Worm (Caenorhabditis elegans) whole organism, L1 larva: Measurements from ENCODE around the gene cul-4.

Source experiments
- C16A3.4 ChIP-seq: fragments of 150-350 bp; optimal IDR thresholded peaks from 2 replicates; lab custom pipeline; 2014; ENCODE audit warnings: missing biosample characterization, missing genetic modification characterization
- C34B4.2 ChIP-seq: sonication (generic microtip); optimal IDR thresholded peaks from 2 replicates; lab custom pipeline; 2017; ENCODE audit warnings: mild to moderate bottlenecking, missing genetic modification characterization, missing compliant biosample characterization
- aha-1 ChIP-seq: fragments of 150-350 bp; optimal IDR thresholded peaks from 2 replicates; lab custom pipeline; 2014; ENCODE audit warnings: missing biosample characterization, missing genetic modification characterization
- aly-2 ChIP-seq: fragments of 150-350 bp; optimal IDR thresholded peaks from 2 replicates; lab custom pipeline; 2014; ENCODE audit warnings: missing biosample characterization, missing genetic modification characterization
- ama-1 ChIP-seq: fragments of 150-350 bp; optimal IDR thresholded peaks from 2 replicates; lab custom pipeline; 2014
- ceh-88 ChIP-seq: fragments of 200-800 bp; sonication (Bioruptor generic); IDR thresholded peaks from 2 replicates; pipeline ENCODE4 v1.3.6; 2022; ENCODE audit warnings: missing genetic modification characterization, missing compliant biosample characterization
- ceh-90 ChIP-seq: sonication (generic microtip); optimal IDR thresholded peaks from 2 replicates; lab custom pipeline; 2016; ENCODE audit warnings: missing genetic modification characterization, missing compliant biosample characterization
- ces-1 ChIP-seq: fragments of 150-350 bp; optimal IDR thresholded peaks from 2 replicates; lab custom pipeline; 2014; ENCODE audit warnings: missing biosample characterization, missing genetic modification reagents, missing genetic modification characterization
- dpl-1 ChIP-seq, 3 experiments: fragments of 150-350 bp in 2 of 3; sonication (generic microtip) in 1 of 3; optimal IDR thresholded peaks; 2 replicates each; lab custom pipeline; 2014 to 2017; ENCODE audit warnings: missing biosample characterization in 3 of 3, missing genetic modification characterization in 3 of 3, missing genetic modification reagents in 3 of 3
- efl-1 ChIP-seq, 4 experiments: fragments of 150-350 bp; optimal IDR thresholded peaks in 3 of 4; peaks in 1 of 4; 1 replicate in 1 of 4; 2 replicates in 3 of 4; lab custom pipeline; 2014; ENCODE audit warnings: missing biosample characterization in 2 of 4, missing genetic modification characterization in 2 of 4, missing genetic modification reagents in 2 of 4
- efl-3 ChIP-seq: fragments of 200-800 bp; sonication (Bioruptor generic); optimal IDR thresholded peaks from 2 replicates; lab custom pipeline; 2018; ENCODE audit warnings: mild to moderate bottlenecking, missing genetic modification characterization, missing compliant biosample characterization
- egl-13 ChIP-seq: sonication (generic microtip); optimal IDR thresholded peaks from 2 replicates; lab custom pipeline; 2016; ENCODE audit warnings: missing genotype, missing genetic modification reagents, missing genetic modification characterization, missing compliant biosample characterization
- egl-27 ChIP-seq, 2 experiments: fragments of 150-350 bp in 1 of 2; sonication (generic microtip); optimal IDR thresholded peaks; 3 replicates each; lab custom pipeline; 2017 to 2018; ENCODE audit warnings: missing biosample characterization in 2 of 2, missing genetic modification characterization in 2 of 2, missing genetic modification reagents in 2 of 2
- ets-5 ChIP-seq: fragments of 200-800 bp; sonication (Bioruptor generic); IDR thresholded peaks from 2 replicates; pipeline ENCODE4 v1.3.6; 2022; ENCODE audit warnings: missing genetic modification characterization, missing compliant biosample characterization
- fkh-10 ChIP-seq: sonication (generic microtip); optimal IDR thresholded peaks from 2 replicates; lab custom pipeline; 2017; ENCODE audit warnings: missing biosample characterization, missing genetic modification reagents, missing genetic modification characterization
- fkh-4 ChIP-seq: sonication (generic microtip); optimal IDR thresholded peaks from 2 replicates; lab custom pipeline; 2016; ENCODE audit warnings: missing compliant biosample characterization, missing genetic modification characterization, borderline replicate concordance
- hlh-4 ChIP-seq: sonication (generic microtip); optimal IDR thresholded peaks from 2 replicates; lab custom pipeline; 2016; ENCODE audit warnings: mild to moderate bottlenecking, missing genetic modification characterization, missing compliant biosample characterization
- irx-1 ChIP-seq: sonication (generic microtip); optimal IDR thresholded peaks from 2 replicates; lab custom pipeline; 2016; ENCODE audit warnings: missing genetic modification characterization, missing compliant biosample characterization
- lin-14 ChIP-seq: fragments of 200-800 bp; sonication (Bioruptor generic); optimal IDR thresholded peaks from 2 replicates; lab custom pipeline; 2018; ENCODE audit warnings: mild to moderate bottlenecking, missing genetic modification characterization, moderate library complexity, missing compliant biosample characterization
- lin-35 ChIP-seq, 2 experiments: fragments of 150-350 bp; optimal IDR thresholded peaks; 2 replicates each; lab custom pipeline; 2014; ENCODE audit warnings: missing biosample characterization in 2 of 2, missing genetic modification characterization in 2 of 2, missing genetic modification reagents in 2 of 2
- lin-39 ChIP-seq: fragments of 150-350 bp; optimal IDR thresholded peaks from 2 replicates; lab custom pipeline; 2014; ENCODE audit warnings: missing biosample characterization, missing genetic modification reagents, missing genetic modification characterization
- lir-3 ChIP-seq: sonication (generic microtip); optimal IDR thresholded peaks from 2 replicates; lab custom pipeline; 2016; ENCODE audit warnings: mild to moderate bottlenecking, missing genetic modification characterization, moderate library complexity, missing compliant biosample characterization; ENCODE audit not compliant: poor library complexity
- lsy-2 ChIP-seq, 2 experiments: fragments of 150-350 bp; optimal IDR thresholded peaks; 2 replicates each; lab custom pipeline; 2014; ENCODE audit warnings: missing biosample characterization in 2 of 2, missing genetic modification characterization in 2 of 2
- mdl-1 ChIP-seq, 2 experiments: fragments of 150-350 bp; optimal IDR thresholded peaks; 2 replicates each; lab custom pipeline; 2014 to 2017; ENCODE audit warnings: missing biosample characterization in 2 of 2, missing genetic modification characterization in 2 of 2, inconsistent platforms in 1 of 2
- mep-1 ChIP-seq: fragments of 150-350 bp; optimal IDR thresholded peaks from 2 replicates; lab custom pipeline; 2014; ENCODE audit warnings: missing biosample characterization, missing genetic modification characterization
- nhr-11 ChIP-seq: fragments of 150-350 bp; optimal IDR thresholded peaks from 2 replicates; lab custom pipeline; 2014; ENCODE audit warnings: missing biosample characterization, missing genetic modification characterization
- nhr-12 ChIP-seq: sonication (generic microtip); optimal IDR thresholded peaks from 2 replicates; lab custom pipeline; 2017; ENCODE audit warnings: missing biosample characterization, missing genetic modification characterization
- nhr-19 ChIP-seq: fragments of 200-800 bp; sonication (Bioruptor generic); conservative IDR thresholded peaks from 2 replicates; pipeline ENCODE4 v1.3.6; 2022; ENCODE audit warnings: missing genetic modification characterization, missing compliant biosample characterization
- nhr-20 ChIP-seq: sonication (generic microtip); optimal IDR thresholded peaks from 2 replicates; lab custom pipeline; 2016; ENCODE audit warnings: mild to moderate bottlenecking, missing genetic modification characterization, missing compliant biosample characterization
- nhr-237 ChIP-seq: fragments of 150-350 bp; optimal IDR thresholded peaks from 2 replicates; lab custom pipeline; 2014; ENCODE audit warnings: missing biosample characterization, missing genetic modification characterization
- nhr-47 ChIP-seq: sonication (generic microtip); optimal IDR thresholded peaks from 2 replicates; lab custom pipeline; 2016; ENCODE audit warnings: mild to moderate bottlenecking, missing genetic modification characterization, moderate library complexity, missing compliant biosample characterization
- nhr-71 ChIP-seq: sonication (generic microtip); optimal IDR thresholded peaks from 2 replicates; lab custom pipeline; 2016; ENCODE audit warnings: mild to moderate bottlenecking, missing genetic modification characterization, moderate library complexity, missing compliant biosample characterization
- nhr-85 ChIP-seq: sonication (generic microtip); peaks from one replicate; lab custom pipeline; 2016; ENCODE audit warnings: missing genetic modification characterization, inconsistent platforms, missing compliant biosample characterization
- pag-3 ChIP-seq: sonication (generic microtip); optimal IDR thresholded peaks from 2 replicates; lab custom pipeline; 2017; ENCODE audit warnings: missing genetic modification characterization, mild to moderate bottlenecking, missing compliant biosample characterization, antibody characterized with exemption, borderline replicate concordance; ENCODE audit not compliant: insufficient read depth
- pqm-1 ChIP-seq: sonication (generic microtip); optimal IDR thresholded peaks from 3 replicates; lab custom pipeline; 2017; ENCODE audit warnings: missing biosample characterization, missing genetic modification characterization
- rnt-1 ChIP-seq: sonication (generic microtip); optimal IDR thresholded peaks from 2 replicates; lab custom pipeline; 2016; ENCODE audit warnings: mild to moderate bottlenecking, missing genetic modification characterization, moderate library complexity, missing compliant biosample characterization
- snu-23 ChIP-seq: sonication (generic microtip); optimal IDR thresholded peaks from 2 replicates; lab custom pipeline; 2016; ENCODE audit warnings: missing genetic modification characterization, missing compliant biosample characterization
- sox-4 ChIP-seq: sonication (generic microtip); optimal IDR thresholded peaks from 2 replicates; lab custom pipeline; 2016; ENCODE audit warnings: missing genetic modification characterization, missing compliant biosample characterization
- sptf-1 ChIP-seq: fragments of 150-350 bp; optimal IDR thresholded peaks from 2 replicates; lab custom pipeline; 2014; ENCODE audit warnings: missing biosample characterization, missing genetic modification characterization
- sup-37 ChIP-seq: fragments of 200-800 bp; sonication (Bioruptor generic); optimal IDR thresholded peaks from 2 replicates; lab custom pipeline; 2018; ENCODE audit warnings: mild to moderate bottlenecking, missing genetic modification characterization, missing compliant biosample characterization
- swsn-7 ChIP-seq: sonication (generic microtip); optimal IDR thresholded peaks from 2 replicates; lab custom pipeline; 2016; ENCODE audit warnings: missing genetic modification characterization, missing compliant biosample characterization
- tbx-2 ChIP-seq: sonication (generic microtip); optimal IDR thresholded peaks from 2 replicates; lab custom pipeline; 2016; ENCODE audit warnings: missing genetic modification characterization, missing compliant biosample characterization
- unc-130 ChIP-seq: fragments of 150-350 bp; optimal IDR thresholded peaks from 2 replicates; lab custom pipeline; 2017; ENCODE audit warnings: missing biosample characterization, missing genetic modification characterization, inconsistent platforms
- unc-62 ChIP-seq: fragments of 150-350 bp; optimal IDR thresholded peaks from 2 replicates; lab custom pipeline; 2014; ENCODE audit warnings: missing biosample characterization, missing genetic modification reagents, missing genetic modification characterization
- vab-15 ChIP-seq: sonication (generic microtip); optimal IDR thresholded peaks from 2 replicates; lab custom pipeline; 2017; ENCODE audit warnings: missing genotype, mild to moderate bottlenecking, missing genetic modification characterization, missing compliant biosample characterization
- xbp-1 ChIP-seq: sonication (generic microtip); optimal IDR thresholded peaks from 2 replicates; lab custom pipeline; 2016; ENCODE audit warnings: missing genetic modification characterization, missing compliant biosample characterization
- zip-4 ChIP-seq: fragments of 200-800 bp; sonication (Bioruptor generic); optimal IDR thresholded peaks from 2 replicates; lab custom pipeline; 2018; ENCODE audit warnings: mild to moderate bottlenecking, missing genetic modification characterization, moderate library complexity, missing compliant biosample characterization
- ztf-4 ChIP-seq: fragments of 150-350 bp; optimal IDR thresholded peaks from 2 replicates; lab custom pipeline; 2014; ENCODE audit warnings: missing biosample characterization, missing genetic modification characterization

The cul-4 gene

DNA sequence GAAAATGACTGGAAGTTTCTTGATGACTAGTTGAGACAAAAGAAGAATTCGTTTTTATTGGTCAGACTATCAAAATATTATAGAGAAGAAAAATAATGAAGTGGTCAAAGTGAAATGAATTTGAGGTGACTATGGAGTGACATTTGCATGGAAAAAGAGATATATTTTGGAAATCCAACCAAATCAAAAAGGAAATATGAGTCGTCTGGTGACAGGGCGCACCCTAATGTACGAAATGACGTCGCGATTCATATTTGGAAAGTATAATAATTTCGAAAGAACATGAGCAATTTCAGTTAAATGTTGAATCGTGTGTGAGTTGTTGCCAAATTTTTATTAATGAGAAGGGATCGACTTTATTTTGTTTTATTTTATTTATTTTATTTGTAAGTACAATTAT lies 15.6 kb downstream of the cul-4 start, which contains the start of gene F21D12.2:
Gene F21D12.2, plus strand, starts transcription at position 301 of the 400 bp plus-strand sequence.
- no peak for TF ChIP-seq egl-13
- TF ChIP-seq pag-3 (tag; lab: Kevin White, UChicago): no peak
- no peak for TF ChIP-seq mdl-1 (tag; optimal IDR thresholded peaks at IDR 0.05; lab: Kevin White, UChicago)
- no peak for TF ChIP-seq aha-1
- TF ChIP-seq unc-130: no peak
- TF ChIP-seq zip-4 (GFP tag; lab: Kevin White, UChicago): no peak
- no peak for TF ChIP-seq lsy-2 (tag; optimal IDR thresholded peaks at IDR 0.05; lab: Kevin White, UChicago)
- TF ChIP-seq ceh-88 (GFP tag; lab: Robert Waterston, UW): no peak
- TF ChIP-seq fkh-4: no peak
- TF ChIP-seq ces-1 (GFP tag; lab: Kevin White, UChicago): no peak
- no peak for TF ChIP-seq unc-62 (GFP tag; lab: Kevin White, UChicago)
- TF ChIP-seq ama-1 (lab: Kevin White, UChicago): no peak
- TF ChIP-seq sptf-1 (tag; lab: Kevin White, UChicago): no peak
- TF ChIP-seq nhr-85 (tag; lab: Kevin White, UChicago): no peak
- no peak for TF ChIP-seq C16A3.4 (tag; lab: Kevin White, UChicago)
- no peak for TF ChIP-seq swsn-7 (tag; lab: Kevin White, UChicago)
- no peak for TF ChIP-seq dpl-1 (GFP tag; optimal IDR thresholded peaks at IDR 0.05; lab: Kevin White, UChicago)
- TF ChIP-seq nhr-11 (tag; lab: Kevin White, UChicago): no peak
- no peak for TF ChIP-seq nhr-12 (tag; lab: Kevin White, UChicago)
- TF ChIP-seq tbx-2: no peak

DNA sequence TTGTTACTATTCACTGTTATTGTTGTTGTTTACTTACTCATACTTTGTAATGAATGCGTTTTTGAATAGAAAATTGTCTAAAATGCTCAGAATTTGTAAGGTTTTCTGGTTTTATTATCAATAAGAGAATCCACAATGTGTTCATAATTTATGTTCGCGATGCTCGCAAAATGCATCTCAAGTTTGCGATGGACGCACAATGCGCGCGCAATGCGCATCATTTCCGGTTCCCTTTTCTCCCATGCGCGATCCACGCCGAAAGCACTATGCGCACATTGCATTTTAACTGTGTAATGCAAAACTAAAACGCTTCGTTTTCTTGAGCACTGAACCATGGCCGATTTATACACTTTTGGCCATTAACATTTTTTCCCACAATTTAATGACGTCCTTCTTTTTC lies 17.6 kb downstream of the cul-4 start:
- TF ChIP-seq pqm-1: no peak
- no peak for TF ChIP-seq zip-4 (GFP tag; lab: Kevin White, UChicago)
- no peak for TF ChIP-seq ztf-4 (tag; lab: Kevin White, UChicago)
- TF ChIP-seq lin-35 (GFP tag; optimal IDR thresholded peaks at IDR 0.05; lab: Kevin White, UChicago): no peak
- no peak for TF ChIP-seq nhr-19 (GFP tag; lab: Robert Waterston, UW)
- TF ChIP-seq nhr-237 (tag; lab: Kevin White, UChicago): no peak
- TF ChIP-seq hlh-4 (tag; lab: Kevin White, UChicago): no peak
- TF ChIP-seq efl-3: no peak
- TF ChIP-seq egl-27 (tag; optimal IDR thresholded peaks at IDR 0.05; lab: Kevin White, UChicago): no peak

DNA sequence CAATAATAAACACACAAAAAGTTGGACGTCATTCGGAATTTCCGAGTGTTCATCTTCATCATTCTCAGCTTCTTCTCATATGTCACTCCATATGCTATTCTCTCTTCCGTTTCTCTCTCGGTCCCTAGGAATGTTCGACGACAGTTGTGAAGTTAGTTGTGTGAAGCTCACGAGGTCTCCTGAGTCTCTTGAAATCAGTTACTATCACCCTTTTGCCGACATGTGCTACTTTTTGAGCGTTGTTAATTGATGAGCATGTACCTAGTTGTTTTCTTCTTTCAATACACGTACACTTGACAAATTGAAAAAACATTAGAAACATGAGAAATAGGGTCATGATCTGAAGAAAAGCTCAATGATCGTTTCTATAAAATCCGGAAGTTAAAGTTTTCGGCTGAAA lies 21.4 kb downstream of the cul-4 start:
- peak; percentile 50 for TF ChIP-seq irx-1
- peak; percentile 36 for TF ChIP-seq C16A3.4 (tag; lab: Kevin White, UChicago)
- peak; percentile 82 for TF ChIP-seq lin-39 (tag; lab: Kevin White, UChicago)
- TF ChIP-seq rnt-1 (tag; lab: Kevin White, UChicago): peak; percentile 90
- TF ChIP-seq lin-14 (GFP tag; lab: Kevin White, UChicago): peak; percentile 92
- TF ChIP-seq xbp-1: peak; percentile 33
- TF ChIP-seq lsy-2 (tag; optimal IDR thresholded peaks at IDR 0.05; lab: Kevin White, UChicago): peak; percentile 47 to 71
- TF ChIP-seq mep-1 (tag; lab: Kevin White, UChicago): peak; percentile 28
- peak; percentile 47 for TF ChIP-seq nhr-47 (tag; lab: Kevin White, UChicago)
- TF ChIP-seq nhr-20 (tag; lab: Kevin White, UChicago): peak; percentile 65
- peak; percentile 93 for TF ChIP-seq nhr-71
- TF ChIP-seq ceh-88 (GFP tag; lab: Robert Waterston, UW): no peak
- peak in 1 of 2 experiments; percentile 58 for TF ChIP-seq mdl-1 (tag; optimal IDR thresholded peaks at IDR 0.05; lab: Kevin White, UChicago)
- peak; percentile 79 for TF ChIP-seq vab-15
- TF ChIP-seq sup-37 (GFP tag; lab: Kevin White, UChicago): peak; percentile 29
- no peak for TF ChIP-seq ets-5 (GFP tag; lab: Robert Waterston, UW)
- TF ChIP-seq hlh-4 (tag; lab: Kevin White, UChicago): no peak
- peak; percentile 16 to 41 for TF ChIP-seq efl-1 (optimal IDR thresholded peaks at IDR 0.05; lab: Kevin White, UChicago)
- TF ChIP-seq efl-1 (GFP tag; optimal IDR thresholded peaks at IDR 0.05 in 1 of 2; lab: Kevin White, UChicago): peak; percentile 0 to 2
- no peak for TF ChIP-seq fkh-10
- TF ChIP-seq lin-35 (GFP tag; optimal IDR thresholded peaks at IDR 0.05; lab: Kevin White, UChicago): peak in 1 of 2 experiments; percentile 2
- TF ChIP-seq ztf-4 (tag; lab: Kevin White, UChicago): peak; percentile 68
- peak; percentile 58 for TF ChIP-seq lir-3 (tag; lab: Kevin White, UChicago)
- TF ChIP-seq C34B4.2 (tag; lab: Kevin White, UChicago): no peak
- peak; percentile 36 for TF ChIP-seq swsn-7 (tag; lab: Kevin White, UChicago)
- TF ChIP-seq tbx-2: peak; percentile 20
- no peak for TF ChIP-seq ceh-90 (tag; lab: Kevin White, UChicago)
- no peak for TF ChIP-seq sox-4 (tag; lab: Kevin White, UChicago)
- TF ChIP-seq snu-23 (GFP tag; lab: Kevin White, UChicago): peak; percentile 72
- TF ChIP-seq nhr-11 (tag; lab: Kevin White, UChicago): peak; percentile 62
- no peak for TF ChIP-seq aly-2 (tag; lab: Kevin White, UChicago)
